Fruit fly (Drosophila melanogaster) whole organism, embryonic: ENCODE results near the gene CG14659.

Experiments
- Abd-B ChIP-seq: fragments of 200-800 bp; sonication (Bioruptor generic); optimal IDR thresholded peaks from 2 replicates; lab custom pipeline; 2018; ENCODE audit warnings: missing biosample characterization, mild to moderate bottlenecking, missing genetic modification characterization, moderate library complexity
- Aef1 ChIP-seq: fragments of 200-800 bp; sonication (Bioruptor generic); IDR thresholded peaks from 3 replicates; pipeline ENCODE4 v1.3.6; 2022; ENCODE audit warnings: missing biosample characterization, missing genetic modification characterization
- Asciz ChIP-seq: fragments of 200-800 bp; sonication (Bioruptor generic); optimal IDR thresholded peaks from 2 replicates; lab custom pipeline; 2017; ENCODE audit warnings: missing biosample characterization, mild to moderate bottlenecking, missing genetic modification characterization, missing genetic modification reagents
- CG10654 ChIP-seq: fragments of 200-800 bp; sonication (Bioruptor generic); optimal IDR thresholded peaks from 2 replicates; lab custom pipeline; 2016; ENCODE audit warnings: missing biosample characterization, missing genetic modification characterization
- CG12104 ChIP-seq: fragments of 200-800 bp; sonication (Bioruptor generic); optimal IDR thresholded peaks from 3 replicates; lab custom pipeline; 2016; ENCODE audit warnings: missing biosample characterization, missing genetic modification characterization
- CG12236 ChIP-seq: fragments of 200-800 bp; sonication (Bioruptor generic); optimal IDR thresholded peaks from 2 replicates; lab custom pipeline; 2016; ENCODE audit warnings: missing biosample characterization, missing genetic modification characterization
- CG12942 ChIP-seq: fragments of 200-800 bp; sonication (Bioruptor generic); optimal IDR thresholded peaks from 3 replicates; lab custom pipeline; 2016; ENCODE audit warnings: missing biosample characterization, missing genetic modification characterization
- CG13775 ChIP-seq: fragments of 200-800 bp; sonication (Bioruptor generic); optimal IDR thresholded peaks from 3 replicates; lab custom pipeline; 2017; ENCODE audit warnings: missing biosample characterization, mild to moderate bottlenecking, missing genetic modification characterization
- CG15479 ChIP-seq: fragments of 200-800 bp; sonication (Bioruptor generic); optimal IDR thresholded peaks from 3 replicates; lab custom pipeline; 2019; ENCODE audit warnings: missing biosample characterization, mild to moderate bottlenecking, missing genetic modification characterization, moderate library complexity
- CG16779 ChIP-seq: fragments of 200-800 bp; sonication (Bioruptor generic); IDR thresholded peaks from 2 replicates; pipeline ENCODE4 v1.3.6; 2022; ENCODE audit warnings: missing biosample characterization, missing genetic modification characterization
- CG17568 ChIP-seq: fragments of 200-800 bp; sonication (Bioruptor generic); optimal IDR thresholded peaks from 2 replicates; lab custom pipeline; 2018; ENCODE audit warnings: missing biosample characterization, mild to moderate bottlenecking, missing genetic modification characterization, moderate library complexity
- CG18599 ChIP-seq: fragments of 200-800 bp; sonication (Bioruptor generic); optimal IDR thresholded peaks from 3 replicates; lab custom pipeline; 2017; ENCODE audit warnings: missing biosample characterization, missing genetic modification characterization, mild to moderate bottlenecking, moderate library complexity, missing genetic modification reagents
- CG2116 ChIP-seq: fragments of 200-800 bp; sonication (Bioruptor generic); optimal IDR thresholded peaks from 3 replicates; lab custom pipeline; 2018; ENCODE audit warnings: missing biosample characterization, mild to moderate bottlenecking, missing genetic modification characterization
- CG2202 ChIP-seq: fragments of 200-800 bp; sonication (Bioruptor generic); optimal IDR thresholded peaks from 2 replicates; lab custom pipeline; 2018; ENCODE audit warnings: missing biosample characterization, mild to moderate bottlenecking, missing genetic modification characterization
- CG32767 ChIP-seq: fragments of 200-800 bp; sonication (Bioruptor generic); IDR thresholded peaks from 2 replicates; pipeline ENCODE4 v1.3.6; 2022; ENCODE audit warnings: missing biosample characterization, missing genetic modification characterization
- CG33557 ChIP-seq: fragments of 200-800 bp; sonication (Bioruptor generic); optimal IDR thresholded peaks from 2 replicates; lab custom pipeline; 2019; ENCODE audit warnings: missing biosample characterization, mild to moderate bottlenecking, missing genetic modification characterization, moderate library complexity
- CG4707 ChIP-seq: fragments of 200-800 bp; sonication (Bioruptor generic); optimal IDR thresholded peaks from 2 replicates; lab custom pipeline; 2018; ENCODE audit warnings: missing biosample characterization, mild to moderate bottlenecking, missing genetic modification characterization, moderate library complexity
- CG6272 ChIP-seq: fragments of 200-800 bp; sonication (Bioruptor generic); IDR thresholded peaks from 2 replicates; pipeline ENCODE4 v1.3.6; 2022; ENCODE audit warnings: missing biosample characterization, missing genetic modification characterization
- CG6654 ChIP-seq: fragments of 200-800 bp; sonication (Bioruptor generic); optimal IDR thresholded peaks from 2 replicates; lab custom pipeline; 2017; ENCODE audit warnings: missing biosample characterization, mild to moderate bottlenecking, missing genetic modification characterization
- CG6854 ChIP-seq: fragments of 200-800 bp; sonication (Bioruptor generic); optimal IDR thresholded peaks from 3 replicates; lab custom pipeline; 2017; ENCODE audit warnings: missing biosample characterization, mild to moderate bottlenecking, missing genetic modification characterization
- CG8388 ChIP-seq: fragments of 200-800 bp; sonication (Bioruptor generic); optimal IDR thresholded peaks from 2 replicates; lab custom pipeline; 2019; ENCODE audit warnings: missing biosample characterization, mild to moderate bottlenecking, missing genetic modification characterization, moderate library complexity
- CG8478 ChIP-seq: fragments of >200 bp; optimal IDR thresholded peaks from 2 replicates; lab custom pipeline; 2018
- CG8924 ChIP-seq: fragments of 200-800 bp; optimal IDR thresholded peaks from 3 replicates; lab custom pipeline; 2019; ENCODE audit warnings: missing biosample characterization, mild to moderate bottlenecking, missing genetic modification characterization, moderate library complexity
- Doc2 ChIP-seq: fragments of 200-800 bp; sonication (Bioruptor generic); IDR thresholded peaks from 2 replicates; pipeline ENCODE4 v1.3.6; 2022; ENCODE audit warnings: missing biosample characterization, missing genetic modification characterization
- HHEX ChIP-seq: fragments of 200-800 bp; sonication (Bioruptor generic); optimal IDR thresholded peaks from 3 replicates; lab custom pipeline; 2017; ENCODE audit warnings: missing biosample characterization, mild to moderate bottlenecking, missing genetic modification characterization, missing genetic modification reagents
- Hr3 ChIP-seq: fragments of 200-800 bp; sonication (Bioruptor generic); optimal IDR thresholded peaks from 3 replicates; lab custom pipeline; 2016; ENCODE audit warnings: missing biosample characterization, missing genetic modification characterization
- Hr78 ChIP-seq, 2 experiments: fragments of 200-800 bp in 1 of 2; fragments of >200 bp in 1 of 2; sonication (Bioruptor generic) in 1 of 2; optimal IDR thresholded peaks; 2 replicates each; lab custom pipeline; 2017 to 2019; ENCODE audit warnings: missing biosample characterization in 2 of 2, missing genetic modification characterization in 2 of 2, mild to moderate bottlenecking in 1 of 2, moderate library complexity in 1 of 2
- Hsf ChIP-seq: fragments of 200-800 bp; sonication (Bioruptor generic); optimal IDR thresholded peaks from 3 replicates; lab custom pipeline; 2016; ENCODE audit warnings: missing biosample characterization, missing genetic modification characterization
- Lpt ChIP-seq: fragments of >200 bp; optimal IDR thresholded peaks from 2 replicates; lab custom pipeline; 2018; ENCODE audit warnings: missing biosample characterization, missing genetic modification characterization
- NC2α ChIP-seq: fragments of 200-800 bp; sonication (Bioruptor generic); optimal IDR thresholded peaks from 2 replicates; lab custom pipeline; 2016; ENCODE audit warnings: missing biosample characterization, missing genetic modification characterization
- Neu2 ChIP-seq: fragments of 200-800 bp; sonication (Bioruptor generic); optimal IDR thresholded peaks from 3 replicates; lab custom pipeline; 2016; ENCODE audit warnings: missing biosample characterization, missing genetic modification characterization, borderline replicate concordance
- Scr ChIP-seq: fragments of 200-800 bp; sonication (Bioruptor generic); IDR thresholded peaks from 2 replicates; pipeline ENCODE4 v1.3.6; 2022; ENCODE audit warnings: missing biosample characterization, missing genetic modification characterization; ENCODE audit not compliant: partially characterized antibody
- Trl ChIP-seq, 3 experiments: fragments of >200 bp in 2 of 3; fragments of 200-800 bp in 1 of 3; sonication (Bioruptor generic) in 1 of 3; optimal IDR thresholded peaks; 2 replicates in 1 of 3; 3 replicates in 2 of 3; lab custom pipeline; 2016 to 2017; ENCODE audit warnings: missing biosample characterization in 1 of 3, missing genetic modification characterization in 1 of 3
- YL-1 ChIP-seq: fragments of 200-800 bp; sonication (Bioruptor generic); optimal IDR thresholded peaks from 3 replicates; lab custom pipeline; 2017; ENCODE audit warnings: missing biosample characterization, mild to moderate bottlenecking, missing genetic modification characterization
- abd-A ChIP-seq: fragments of 200-800 bp; sonication (Bioruptor generic); optimal IDR thresholded peaks from 3 replicates; lab custom pipeline; 2019; ENCODE audit warnings: missing biosample characterization, mild to moderate bottlenecking, missing genetic modification characterization, moderate library complexity
- bbx ChIP-seq: fragments of 200-800 bp; sonication (Bioruptor generic); IDR thresholded peaks from 2 replicates; pipeline ENCODE4 v1.3.6; 2022; ENCODE audit warnings: missing biosample characterization, missing genetic modification characterization; ENCODE audit not compliant: partially characterized antibody
- bowl ChIP-seq: fragments of 200-800 bp; sonication (Bioruptor generic); IDR thresholded peaks from 2 replicates; pipeline ENCODE4 v1.3.6; 2022; ENCODE audit warnings: missing biosample characterization, missing genetic modification characterization
- chm ChIP-seq: fragments of 200-800 bp; sonication (Bioruptor generic); IDR thresholded peaks from 2 replicates; pipeline ENCODE4 v1.3.6; 2022; ENCODE audit warnings: missing biosample characterization, missing genetic modification characterization
- jigr1 ChIP-seq: fragments of 200-800 bp; sonication (Bioruptor generic); IDR thresholded peaks from 3 replicates; pipeline ENCODE4 v1.3.6; 2022; ENCODE audit warnings: missing biosample characterization, missing genetic modification characterization
- ken ChIP-seq: fragments of 200-800 bp; sonication (Bioruptor generic); IDR thresholded peaks from 3 replicates; pipeline ENCODE4 v1.3.6; 2022; ENCODE audit warnings: missing biosample characterization, missing genetic modification characterization
- klu ChIP-seq: fragments of 200-800 bp; sonication (Bioruptor generic); IDR thresholded peaks from 2 replicates; pipeline ENCODE4 v1.3.6; 2022; ENCODE audit warnings: missing biosample characterization, missing genetic modification characterization
- nerfin-2 ChIP-seq: fragments of 200-800 bp; sonication (Bioruptor generic); IDR thresholded peaks from 2 replicates; pipeline ENCODE4 v1.3.6; 2022; ENCODE audit warnings: missing biosample characterization, missing genetic modification characterization; ENCODE audit not compliant: partially characterized antibody
- psq ChIP-seq: fragments of 200-800 bp; sonication (Bioruptor generic); optimal IDR thresholded peaks from 2 replicates; lab custom pipeline; 2017; ENCODE audit warnings: missing biosample characterization, missing genetic modification characterization
- sim ChIP-seq: fragments of 200-800 bp; sonication (Bioruptor generic); IDR thresholded peaks from 2 replicates; pipeline ENCODE4 v1.3.6; 2022; ENCODE audit warnings: missing biosample characterization, missing genetic modification characterization
- so ChIP-seq: fragments of 200-800 bp; sonication (Bioruptor generic); IDR thresholded peaks from 3 replicates; pipeline ENCODE4 v1.3.6; 2022; ENCODE audit warnings: missing biosample characterization, missing genetic modification characterization
- vfl ChIP-seq: fragments of 200-800 bp; sonication (Bioruptor generic); optimal IDR thresholded peaks from 2 replicates; lab custom pipeline; 2016; ENCODE audit warnings: missing biosample characterization, missing genetic modification characterization
- vvl ChIP-seq: fragments of 200-800 bp; sonication (Bioruptor generic); IDR thresholded peaks from 2 replicates; pipeline ENCODE4 v1.3.6; 2022; ENCODE audit warnings: missing biosample characterization, missing genetic modification characterization
- wor ChIP-seq: fragments of 200-800 bp; sonication (Bioruptor generic); IDR thresholded peaks from 2 replicates; pipeline ENCODE4 v1.3.6; 2022; ENCODE audit warnings: missing biosample characterization, missing genetic modification characterization

CG14659 gene

DNA sequence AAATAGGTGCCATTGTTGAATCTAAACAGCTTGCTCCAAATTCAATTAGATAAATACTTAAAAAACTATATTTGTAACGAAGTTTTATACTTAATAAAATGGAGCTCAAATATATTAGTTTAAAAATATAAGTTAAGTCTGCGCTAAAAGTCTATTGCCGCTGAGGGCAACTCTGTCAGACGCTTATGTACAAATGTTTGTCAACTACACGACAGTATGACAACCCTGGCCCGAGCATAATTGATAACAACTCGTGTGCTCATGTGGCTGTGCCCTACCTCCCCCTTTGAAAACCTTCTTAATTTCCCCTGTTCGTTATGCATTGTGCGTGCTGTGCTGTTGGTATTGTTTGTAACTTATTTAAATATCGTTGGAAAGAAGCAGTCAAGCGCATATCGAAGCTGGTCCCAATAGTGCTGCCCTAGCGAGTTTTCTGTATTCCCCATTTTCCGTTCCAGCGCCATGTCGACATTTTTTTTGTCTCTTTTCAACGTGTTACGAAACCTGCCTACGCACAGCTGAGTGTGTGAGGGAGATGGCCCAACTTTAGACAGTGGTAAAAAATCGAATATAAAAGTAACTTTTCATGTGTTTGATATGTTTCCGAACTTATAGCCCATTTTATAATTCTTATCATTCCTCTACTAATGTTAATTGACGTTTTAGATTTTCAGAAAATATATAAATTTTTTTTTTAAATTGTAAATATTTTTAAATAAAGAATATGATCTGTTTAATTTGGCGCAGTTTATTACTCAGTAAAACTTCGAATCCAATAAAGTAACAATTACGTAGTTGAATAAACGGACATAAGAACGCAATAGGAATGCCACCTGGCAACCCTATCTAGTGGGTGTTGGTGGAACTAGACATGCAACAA, 26.0 kb downstream of the CG14659 start (continued):
- no peak for TF ChIP-seq nerfin-2 (GFP tag; lab: Robert Waterston, UW)
- peak; percentile 30; the same call in 1 of the 2 replicates for TF ChIP-seq chm (GFP tag; lab: Robert Waterston, UW)
- peak; percentile 11 for TF ChIP-seq CG2202 (tag; lab: Kevin White, UChicago)
- no peak for TF ChIP-seq NC2α (GFP tag; lab: Kevin White, UChicago)
- peak; percentile 64 for TF ChIP-seq Abd-B
- TF ChIP-seq Aef1 (GFP tag; lab: Robert Waterston, UW) = peak; percentile 54
- TF ChIP-seq CG12942 (GFP tag; lab: Kevin White, UChicago) = peak; percentile 26
- peak; percentile 9 for TF ChIP-seq vfl
- TF ChIP-seq Scr (GFP tag; lab: Robert Waterston, UW) = no peak
- TF ChIP-seq CG32767 = peak; percentile 56; the same call in 1 of the 2 replicates
- peak; percentile 55 for TF ChIP-seq Hr3 (GFP tag; lab: Kevin White, UChicago)
- TF ChIP-seq CG6654 (GFP tag; lab: Kevin White, UChicago) = peak; percentile 25
- no peak for TF ChIP-seq Hr78 (GFP tag; optimal IDR thresholded peaks at IDR 0.05; lab: Kevin White, UChicago)
- TF ChIP-seq CG12236 (GFP tag; lab: Kevin White, UChicago) = no peak
- TF ChIP-seq bbx = 0 out of 2 replicates have a peak, but pooled peaks have one; percentile 33
- TF ChIP-seq HHEX (GFP tag; lab: Kevin White, UChicago) = peak; percentile 69
- TF ChIP-seq YL-1 (GFP tag; lab: Kevin White, UChicago) = peak; percentile 15
- TF ChIP-seq so (GFP tag; lab: Robert Waterston, UW) = 0 out of 3 replicates have a peak, but pooled peaks have one; percentile 20
- TF ChIP-seq psq = no peak
- peak; percentile 25 for TF ChIP-seq CG4707 (GFP tag; lab: Kevin White, UChicago)
- peak; percentile 44; the same call in 1 of the 2 replicates for TF ChIP-seq wor (GFP tag; lab: Robert Waterston, UW)
- TF ChIP-seq CG2116 (GFP tag; lab: Kevin White, UChicago) = peak; percentile 36
- no peak for TF ChIP-seq bowl (GFP tag; lab: Robert Waterston, UW)
- peak; percentile 44 for TF ChIP-seq Asciz
- TF ChIP-seq CG15479 = no peak
- peak; percentile 76 for TF ChIP-seq CG8388
- TF ChIP-seq Lpt (GFP tag; lab: Kevin White, UChicago) = no peak
- TF ChIP-seq sim (GFP tag; lab: Robert Waterston, UW) = no peak
- TF ChIP-seq vvl = peak; percentile 57
- no peak for TF ChIP-seq CG8478 (lab: Kevin White, UChicago)
- peak; percentile 32 for TF ChIP-seq CG13775 (GFP tag; lab: Kevin White, UChicago)
- peak; percentile 71 for TF ChIP-seq CG8924
- TF ChIP-seq klu (GFP tag; lab: Robert Waterston, UW) = peak; percentile 17; the same call in 1 of the 2 replicates
- TF ChIP-seq ken = no peak
- peak; percentile 28 for TF ChIP-seq CG17568 (GFP tag; lab: Kevin White, UChicago)
- TF ChIP-seq CG18599 (GFP tag; lab: Kevin White, UChicago) = peak; percentile 71
- TF ChIP-seq abd-A (tag; lab: Kevin White, UChicago) = peak; percentile 43
- TF ChIP-seq CG10654 (GFP tag; lab: Kevin White, UChicago) = peak; percentile 52
- TF ChIP-seq Neu2 = no peak
- no peak for TF ChIP-seq CG6854 (GFP tag; lab: Kevin White, UChicago)
- TF ChIP-seq Hsf = no peak
- TF ChIP-seq Trl (optimal IDR thresholded peaks at IDR 0.05; lab: Kevin White, UChicago) = no peak
- TF ChIP-seq Trl (GFP tag; optimal IDR thresholded peaks at IDR 0.05; lab: Kevin White, UChicago) = no peak
- no peak for TF ChIP-seq CG16779 (GFP tag; lab: Robert Waterston, UW)
- TF ChIP-seq Doc2 (GFP tag; lab: Robert Waterston, UW) = no peak
- no peak for TF ChIP-seq jigr1 (GFP tag; lab: Robert Waterston, UW)
- TF ChIP-seq CG33557 (GFP tag; lab: Kevin White, UChicago) = peak; percentile 53
- TF ChIP-seq CG6272 (GFP tag; lab: Robert Waterston, UW) = no peak
- TF ChIP-seq CG12104 (GFP tag; lab: Kevin White, UChicago) = peak; percentile 58
